Fruit fly (Drosophila melanogaster) Kc167 (cell line): ENCODE data around the gene CG6656.

Source experiments
- Sin3A ChIP-seq: fragments of >200 bp; optimal IDR thresholded peaks from 2 replicates; lab custom pipeline; 2018; ENCODE audit warnings: missing external identifiers
- insv ChIP-seq: fragments of >200 bp; optimal IDR thresholded peaks from 3 replicates; lab custom pipeline; 2018; ENCODE audit warnings: missing external identifiers
- psq ChIP-seq: fragments of >200 bp; optimal IDR thresholded peaks from 2 replicates; lab custom pipeline; 2017; ENCODE audit warnings: missing external identifiers

DNA sequence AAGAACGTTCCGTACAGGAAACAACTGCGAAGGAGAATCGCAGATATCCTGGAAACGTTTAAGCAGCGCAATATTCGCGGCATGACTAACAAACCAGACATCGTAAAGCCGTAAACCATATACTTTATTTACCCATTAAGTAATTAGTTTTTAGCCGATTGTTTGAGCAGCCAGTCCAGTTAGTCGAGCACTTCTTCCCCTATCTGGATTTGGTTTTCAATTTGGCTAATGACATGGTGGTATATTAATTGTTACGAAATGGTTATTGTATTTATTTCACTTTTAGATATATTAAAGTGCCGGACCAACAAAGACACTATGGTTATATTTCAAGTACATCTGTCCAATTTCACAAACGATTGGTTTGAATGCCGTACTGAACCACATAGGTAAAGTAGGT lies 31.4 kb upstream of the CG6656 start, which contains the start of gene Gr93b:
- TF ChIP-seq insv (lab: Kevin White, UChicago) (no peak), psq (lab: Kevin White, UChicago) (no peak), Sin3A (lab: Kevin White, UChicago) (no peak)
